Worm (Caenorhabditis elegans): ENCODE data around the gene pat-3.

DNA sequence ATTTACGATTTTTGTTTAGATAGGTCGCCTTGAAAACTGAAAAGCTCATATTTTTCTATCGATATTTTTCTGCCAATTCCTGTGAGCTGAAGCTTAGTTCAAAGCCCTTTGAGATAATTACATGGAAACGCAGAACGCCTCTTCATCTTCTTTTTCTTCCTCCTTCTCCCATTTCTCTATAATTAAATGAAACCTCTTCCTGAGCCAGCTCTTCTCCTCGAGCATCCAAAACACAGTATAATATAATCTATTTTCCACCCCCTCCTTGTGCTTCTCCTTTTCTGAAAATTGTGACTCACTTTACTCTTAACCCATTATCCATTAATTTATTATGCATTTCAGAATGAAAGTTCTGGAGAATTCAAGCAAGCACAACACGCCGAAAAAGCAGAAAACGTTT lies 42.3 kb upstream of the pat-3 start, which contains the start of gene F37A8.5:
- TF ChIP-seq him-1 (tag; optimal IDR thresholded peaks at IDR 0.05) (no peak), dao-5 (tag; optimal IDR thresholded peaks at IDR 0.05) (no peak)
